Fruit fly (Drosophila melanogaster) whole organism, embryonic: ENCODE results near the gene Snx17.

ENCODE experiments used
- CG10431 ChIP-seq: fragments of 200-800 bp; sonication (Bioruptor generic); optimal IDR thresholded peaks from 3 replicates; lab custom pipeline; 2018; ENCODE audit warnings: missing biosample characterization, mild to moderate bottlenecking, missing genetic modification characterization
- CG10565 ChIP-seq: fragments of 200-800 bp; sonication (Bioruptor generic); optimal IDR thresholded peaks from 3 replicates; lab custom pipeline; 2016; ENCODE audit warnings: missing biosample characterization, mild to moderate bottlenecking, missing genetic modification characterization
- CG2116 ChIP-seq: fragments of 200-800 bp; sonication (Bioruptor generic); optimal IDR thresholded peaks from 3 replicates; lab custom pipeline; 2018; ENCODE audit warnings: missing biosample characterization, mild to moderate bottlenecking, missing genetic modification characterization
- CkIIα-i1 ChIP-seq: fragments of 200-800 bp; sonication (Bioruptor generic); IDR thresholded peaks from 2 replicates; pipeline ENCODE4 v1.3.6; 2022; ENCODE audit warnings: missing biosample characterization, missing genetic modification characterization
- Ptx1 ChIP-seq: fragments of 200-800 bp; sonication (Bioruptor generic); IDR thresholded peaks from 2 replicates; pipeline ENCODE4 v1.3.6; 2022; ENCODE audit warnings: missing biosample characterization, missing genetic modification characterization
- chinmo ChIP-seq: fragments of 200-800 bp; sonication (Bioruptor generic); IDR thresholded peaks from 4 replicates; pipeline ENCODE4 v1.3.6; 2022; ENCODE audit warnings: missing biosample characterization, missing genetic modification characterization; ENCODE audit not compliant: partially characterized antibody
- dati ChIP-seq: fragments of 200-800 bp; sonication (Bioruptor generic); IDR thresholded peaks from 2 replicates; pipeline ENCODE4 v1.3.6; 2022; ENCODE audit warnings: missing biosample characterization, missing genetic modification characterization
- exex ChIP-seq: fragments of 200-800 bp; sonication (Bioruptor generic); optimal IDR thresholded peaks from 4 replicates; lab custom pipeline; 2018; ENCODE audit warnings: missing biosample characterization, mild to moderate bottlenecking, missing genetic modification characterization, moderate library complexity
- mirr ChIP-seq: fragments of 200-800 bp; sonication (Bioruptor generic); optimal IDR thresholded peaks from 3 replicates; lab custom pipeline; 2018; ENCODE audit warnings: missing biosample characterization, mild to moderate bottlenecking, missing genetic modification characterization
- run ChIP-seq: fragments of 200-800 bp; sonication (Bioruptor generic); optimal IDR thresholded peaks from 3 replicates; lab custom pipeline; 2018; ENCODE audit warnings: missing biosample characterization, mild to moderate bottlenecking, missing genetic modification characterization
- sr ChIP-seq: fragments of 200-800 bp; sonication (Bioruptor generic); IDR thresholded peaks from 3 replicates; pipeline ENCODE4 v1.3.6; 2022; ENCODE audit warnings: missing biosample characterization, missing genetic modification characterization
- zfh2 ChIP-seq: fragments of 200-800 bp; sonication (Bioruptor generic); optimal IDR thresholded peaks from 2 replicates; lab custom pipeline; 2016; ENCODE audit warnings: missing biosample characterization, missing genetic modification characterization

- TF ChIP-seq CG2116 (GFP tag; lab: Kevin White, UChicago) (no peak), CG10565 (no peak), exex (no peak), mirr (GFP tag; lab: Kevin White, UChicago) (no peak), run (tag; lab: Kevin White, UChicago) (no peak), dati (GFP tag; lab: Robert Waterston, UW) (no peak), Ptx1 (GFP tag; lab: Robert Waterston, UW) (no peak), CkIIα-i1 (GFP tag; lab: Robert Waterston, UW) (no peak), sr (no peak), zfh2 (GFP tag; lab: Kevin White, UChicago) (no peak), chinmo (GFP tag; lab: Robert Waterston, UW) (no peak), CG10431 (GFP tag; lab: Kevin White, UChicago) (no peak)
Measured at dm6 chr2L:10232152-10232816, 25.5 kb upstream of the Snx17 start, which contains the start of gene eEF1delta.
